Worm (Caenorhabditis elegans) whole organism, young adult: Measurements from ENCODE around the gene W02A2.5.

Source experiments
- B0336.3 ChIP-seq: fragments of 200-800 bp; sonication (Bioruptor generic); IDR thresholded peaks from 2 replicates; pipeline ENCODE4 v1.3.6; 2022; ENCODE audit warnings: missing genetic modification characterization, missing compliant biosample characterization
- C17E4.6 ChIP-seq: fragments of 200-800 bp; sonication (Bioruptor generic); IDR thresholded peaks from 2 replicates; pipeline ENCODE4 v1.3.6; 2022; ENCODE audit warnings: missing genetic modification reagents, missing genetic modification characterization, missing compliant biosample characterization
- D2030.7 ChIP-seq: fragments of 200-800 bp; sonication (Bioruptor generic); IDR thresholded peaks from 2 replicates; pipeline ENCODE4 v1.3.6; 2022; ENCODE audit warnings: missing genetic modification reagents, missing genetic modification characterization, missing compliant biosample characterization
- F23B12.7 ChIP-seq: sonication (generic microtip); optimal IDR thresholded peaks from 2 replicates; lab custom pipeline; 2017; ENCODE audit warnings: missing genetic modification characterization, mild to moderate bottlenecking, missing compliant biosample characterization, antibody characterized with exemption, moderate library complexity; ENCODE audit not compliant: insufficient read depth
- F39B2.1 ChIP-seq: fragments of 200-800 bp; sonication (Bioruptor generic); IDR thresholded peaks from 2 replicates; pipeline ENCODE4 v1.3.6; 2022; ENCODE audit warnings: missing genetic modification reagents, missing genetic modification characterization, missing compliant biosample characterization
- F57C9.4 ChIP-seq: sonication (generic microtip); optimal IDR thresholded peaks from 2 replicates; lab custom pipeline; 2017; ENCODE audit warnings: mild to moderate bottlenecking, missing genetic modification characterization, missing compliant biosample characterization
- Y53G8AR.9 ChIP-seq: fragments of 200-800 bp; sonication (Bioruptor generic); conservative IDR thresholded peaks from 2 replicates; pipeline ENCODE4 v1.3.6; 2022; ENCODE audit warnings: missing genetic modification reagents, missing genetic modification characterization, missing compliant biosample characterization
- Y95B8A.8 ChIP-seq: fragments of 200-800 bp; sonication (Bioruptor generic); IDR thresholded peaks from 2 replicates; pipeline ENCODE4 v1.3.6; 2022; ENCODE audit warnings: missing genetic modification reagents, missing genetic modification characterization, missing compliant biosample characterization
- attf-6 ChIP-seq: fragments of 200-800 bp; sonication (Bioruptor generic); IDR thresholded peaks from 2 replicates; pipeline ENCODE4 v1.3.6; 2022; ENCODE audit warnings: missing genetic modification reagents, missing genetic modification characterization, missing compliant biosample characterization
- bed-2 ChIP-seq: fragments of 200-800 bp; sonication (Bioruptor generic); IDR thresholded peaks from 2 replicates; pipeline ENCODE4 v1.3.6; 2022; ENCODE audit warnings: missing genetic modification reagents, missing genetic modification characterization, missing compliant biosample characterization
- ccch-3 ChIP-seq: fragments of 200-800 bp; sonication (Bioruptor generic); optimal IDR thresholded peaks from 2 replicates; lab custom pipeline; 2018; ENCODE audit warnings: mild to moderate bottlenecking, missing genetic modification characterization, missing compliant biosample characterization
- cebp-2 ChIP-seq: fragments of 200-800 bp; sonication (Bioruptor generic); IDR thresholded peaks from 2 replicates; pipeline ENCODE4 v1.3.6; 2022; ENCODE audit warnings: missing genetic modification characterization, missing compliant biosample characterization
- ceh-100 ChIP-seq: fragments of 200-800 bp; sonication (Bioruptor generic); IDR thresholded peaks from 2 replicates; pipeline ENCODE4 v1.3.6; 2022; ENCODE audit warnings: missing genetic modification reagents, missing genetic modification characterization, missing compliant biosample characterization
- ceh-91 ChIP-seq: fragments of 200-800 bp; sonication (Bioruptor generic); IDR thresholded peaks from 2 replicates; pipeline ENCODE4 v1.3.6; 2022; ENCODE audit warnings: missing genetic modification reagents, missing genetic modification characterization, missing compliant biosample characterization
- dox-1 ChIP-seq: fragments of 200-800 bp; sonication (Bioruptor generic); IDR thresholded peaks from 2 replicates; pipeline ENCODE4 v1.3.6; 2022; ENCODE audit warnings: missing genetic modification reagents, missing genetic modification characterization, missing compliant biosample characterization
- dpl-1 ChIP-seq: fragments of 150-350 bp; optimal IDR thresholded peaks from 2 replicates; lab custom pipeline; 2014; ENCODE audit warnings: missing biosample characterization, missing genetic modification reagents, missing genetic modification characterization
- efl-1 ChIP-seq: fragments of 150-350 bp; optimal IDR thresholded peaks from 2 replicates; lab custom pipeline; 2014; ENCODE audit warnings: missing biosample characterization, missing genetic modification reagents, missing genetic modification characterization
- hmg-1.2 ChIP-seq: fragments of 200-800 bp; sonication (Bioruptor generic); IDR thresholded peaks from 2 replicates; pipeline ENCODE4 v1.3.6; 2022; ENCODE audit warnings: missing genetic modification reagents, missing genetic modification characterization, missing compliant biosample characterization
- hmg-20 ChIP-seq: fragments of 200-800 bp; sonication (Bioruptor generic); IDR thresholded peaks from 2 replicates; pipeline ENCODE4 v1.3.6; 2022; ENCODE audit warnings: missing genetic modification reagents, missing genetic modification characterization, missing compliant biosample characterization
- let-526 ChIP-seq: fragments of 200-800 bp; sonication (Bioruptor generic); IDR thresholded peaks from 2 replicates; pipeline ENCODE4 v1.3.6; 2022; ENCODE audit warnings: missing genetic modification reagents, missing genetic modification characterization, missing compliant biosample characterization
- lin-35 ChIP-seq, 3 experiments: fragments of 150-350 bp in 2 of 3; sonication (generic microtip) in 1 of 3; optimal IDR thresholded peaks; 2 replicates each; lab custom pipeline; 2014 to 2018; ENCODE audit warnings: missing biosample characterization in 3 of 3, missing genetic modification characterization in 3 of 3, missing genetic modification reagents in 3 of 3
- lin-40 ChIP-seq: sonication (generic microtip); optimal IDR thresholded peaks from 2 replicates; lab custom pipeline; 2016; ENCODE audit warnings: missing genetic modification characterization, mild to moderate bottlenecking, missing compliant biosample characterization, missing genotype, missing genetic modification reagents
- lin-54 ChIP-seq: fragments of 200-800 bp; sonication (Bioruptor generic); optimal IDR thresholded peaks from 2 replicates; lab custom pipeline; 2018; ENCODE audit warnings: mild to moderate bottlenecking, missing genetic modification characterization, missing compliant biosample characterization
- lsl-1 ChIP-seq: fragments of 200-800 bp; sonication (Bioruptor generic); optimal IDR thresholded peaks from 2 replicates; lab custom pipeline; 2018; ENCODE audit warnings: mild to moderate bottlenecking, missing genetic modification characterization, moderate library complexity, missing compliant biosample characterization
- mcd-1 ChIP-seq: fragments of 200-800 bp; sonication (Bioruptor generic); IDR thresholded peaks from 2 replicates; pipeline ENCODE4 v1.3.6; 2022; ENCODE audit warnings: missing genetic modification reagents, missing genetic modification characterization, missing compliant biosample characterization
- mel-28 ChIP-seq: sonication (generic microtip); optimal IDR thresholded peaks from 2 replicates; lab custom pipeline; 2016; ENCODE audit warnings: borderline replicate concordance, mild to moderate bottlenecking, missing genetic modification characterization, missing compliant biosample characterization
- nfya-2 ChIP-seq: fragments of 200-800 bp; sonication (Bioruptor generic); IDR thresholded peaks from 2 replicates; pipeline ENCODE4 v1.3.6; 2022; ENCODE audit warnings: missing genetic modification reagents, missing genetic modification characterization, missing compliant biosample characterization
- nhr-80 ChIP-seq: sonication (generic microtip); optimal IDR thresholded peaks from 2 replicates; lab custom pipeline; 2016; ENCODE audit warnings: missing genetic modification characterization, missing compliant biosample characterization
- pbrm-1 ChIP-seq: fragments of 200-800 bp; sonication (Bioruptor generic); IDR thresholded peaks from 2 replicates; pipeline ENCODE4 v1.3.6; 2022; ENCODE audit warnings: missing genetic modification reagents, missing genetic modification characterization, missing compliant biosample characterization
- sdz-38 ChIP-seq: sonication (generic microtip); optimal IDR thresholded peaks from 2 replicates; lab custom pipeline; 2016; ENCODE audit warnings: missing genotype, missing genetic modification characterization, missing compliant biosample characterization
- snpc-1.1 ChIP-seq: sonication (generic microtip); optimal IDR thresholded peaks from 2 replicates; lab custom pipeline; 2017; ENCODE audit warnings: missing genetic modification characterization, mild to moderate bottlenecking, missing compliant biosample characterization, antibody characterized with exemption, moderate library complexity, missing genotype, missing genetic modification reagents; ENCODE audit not compliant: insufficient read depth
- snpc-1.3 ChIP-seq: sonication (generic microtip); optimal IDR thresholded peaks from 2 replicates; lab custom pipeline; 2017; ENCODE audit warnings: missing genetic modification characterization, mild to moderate bottlenecking, missing compliant biosample characterization, antibody characterized with exemption, moderate library complexity, missing genotype, missing genetic modification reagents; ENCODE audit not compliant: insufficient read depth
- snpc-3.4 ChIP-seq: sonication (generic microtip); optimal IDR thresholded peaks from 2 replicates; lab custom pipeline; 2017; ENCODE audit warnings: missing genetic modification characterization, mild to moderate bottlenecking, missing compliant biosample characterization, antibody characterized with exemption, moderate library complexity, missing genotype, missing genetic modification reagents
- snpc-4 ChIP-seq, 5 experiments: fragments of 150-350 bp in 1 of 5; sonication (generic microtip) in 4 of 5; optimal IDR thresholded peaks; 2 replicates each; lab custom pipeline; 2014 to 2018; ENCODE audit warnings: missing genetic modification characterization in 5 of 5, missing biosample characterization in 3 of 5, antibody characterized with exemption in 2 of 5, mild to moderate bottlenecking in 2 of 5, missing compliant biosample characterization in 2 of 5, missing genotype in 2 of 5, moderate library complexity in 2 of 5, missing genetic modification reagents in 1 of 5
- somi-1 ChIP-seq: fragments of 200-800 bp; sonication (Bioruptor generic); optimal IDR thresholded peaks from 2 replicates; lab custom pipeline; 2018; ENCODE audit warnings: mild to moderate bottlenecking, missing genetic modification characterization, missing compliant biosample characterization
- tbp1 ChIP-seq: fragments of 200-800 bp; sonication (Bioruptor generic); optimal IDR thresholded peaks from 2 replicates; lab custom pipeline; 2018; ENCODE audit warnings: mild to moderate bottlenecking, missing genetic modification characterization, missing compliant biosample characterization
- tbx-9 ChIP-seq: sonication (generic microtip); optimal IDR thresholded peaks from 2 replicates; lab custom pipeline; 2016; ENCODE audit warnings: borderline replicate concordance, missing genetic modification characterization, inconsistent platforms, missing compliant biosample characterization
- unc-130 ChIP-seq: sonication (generic microtip); optimal IDR thresholded peaks from 2 replicates; lab custom pipeline; 2016; ENCODE audit warnings: missing genetic modification reagents, missing genetic modification characterization, missing compliant biosample characterization
- unc-62 ChIP-seq: fragments of 150-350 bp; optimal IDR thresholded peaks from 2 replicates; lab custom pipeline; 2014; ENCODE audit warnings: missing biosample characterization, missing genetic modification reagents, missing genetic modification characterization
- ztf-18 ChIP-seq: sonication (generic microtip); optimal IDR thresholded peaks from 2 replicates; lab custom pipeline; 2016; ENCODE audit warnings: missing genotype, mild to moderate bottlenecking, missing genetic modification characterization, missing compliant biosample characterization
- ztf-3 ChIP-seq: fragments of 200-800 bp; sonication (Bioruptor generic); optimal IDR thresholded peaks from 2 replicates; lab custom pipeline; 2018; ENCODE audit warnings: mild to moderate bottlenecking, missing genetic modification characterization, missing compliant biosample characterization

Gene W02A2.5

DNA sequence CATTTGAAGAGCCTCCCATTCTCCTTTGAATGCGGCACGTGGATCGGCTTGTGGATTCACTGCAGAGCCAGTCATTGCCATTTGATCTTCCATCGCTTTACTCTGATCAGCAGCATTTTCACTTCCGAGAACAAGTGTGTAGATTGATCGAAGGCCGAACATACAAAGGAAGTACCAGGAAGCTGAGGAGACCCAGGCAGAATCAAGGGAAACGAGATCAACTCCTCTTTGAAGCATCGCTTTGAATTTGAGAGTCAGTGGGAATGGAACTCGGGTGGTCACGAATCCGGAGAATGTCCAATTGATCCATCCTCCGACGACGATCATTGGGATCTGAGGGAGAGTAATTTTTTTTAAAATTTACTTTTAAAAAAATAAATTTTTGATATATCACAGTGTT, 37.9 kb downstream of the W02A2.5 start:
- TF ChIP-seq sdz-38 (tag; lab: Kevin White, UChicago) = no peak
- peak; percentile 82; the same call in 1 of the 2 replicates for TF ChIP-seq cebp-2 (GFP tag; lab: Robert Waterston, UW)
- TF ChIP-seq, all 124 proteins: peak for 1

DNA sequence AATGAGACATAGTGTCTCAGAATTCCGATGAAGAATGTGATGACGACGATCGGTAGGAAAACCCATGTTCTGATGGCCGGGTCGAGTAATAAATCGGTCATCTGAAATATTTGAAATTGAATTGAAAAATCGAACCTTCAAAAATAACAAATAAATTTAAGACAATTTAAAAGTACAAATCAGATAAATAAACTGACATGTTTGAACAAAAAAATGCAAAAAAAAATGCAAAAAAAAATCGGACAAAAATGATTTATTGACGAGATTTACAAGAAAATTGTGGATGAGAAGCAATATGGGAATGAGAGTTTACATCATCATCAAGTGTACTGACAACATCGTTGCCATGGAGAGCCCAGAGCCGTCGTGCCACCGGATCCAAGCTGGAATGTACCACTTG, 39.2 kb downstream of the W02A2.5 start, which contains the start of gene emc-3:
Gene emc-3 (minus strand): TSS at position 101 of the 400 bp plus-strand sequence.
- no peak for TF ChIP-seq snpc-1.1 (tag; lab: Kevin White, UChicago)
- TF ChIP-seq bed-2 (GFP tag; lab: Robert Waterston, UW) = no peak
- no peak for TF ChIP-seq Y95B8A.8 (GFP tag; lab: Robert Waterston, UW)
- no peak for TF ChIP-seq hmg-20 (GFP tag; lab: Robert Waterston, UW)
- TF ChIP-seq nfya-2 (GFP tag; lab: Robert Waterston, UW) = no peak
- no peak for TF ChIP-seq mel-28
- no peak for TF ChIP-seq tbx-9 (tag; lab: Kevin White, UChicago)
- TF ChIP-seq pbrm-1 (GFP tag; lab: Robert Waterston, UW) = no peak
- no peak for TF ChIP-seq unc-62
- no peak for TF ChIP-seq F57C9.4
- no peak for TF ChIP-seq nhr-80 (tag; lab: Kevin White, UChicago)
- TF ChIP-seq, all 124 proteins: peak for 0

DNA sequence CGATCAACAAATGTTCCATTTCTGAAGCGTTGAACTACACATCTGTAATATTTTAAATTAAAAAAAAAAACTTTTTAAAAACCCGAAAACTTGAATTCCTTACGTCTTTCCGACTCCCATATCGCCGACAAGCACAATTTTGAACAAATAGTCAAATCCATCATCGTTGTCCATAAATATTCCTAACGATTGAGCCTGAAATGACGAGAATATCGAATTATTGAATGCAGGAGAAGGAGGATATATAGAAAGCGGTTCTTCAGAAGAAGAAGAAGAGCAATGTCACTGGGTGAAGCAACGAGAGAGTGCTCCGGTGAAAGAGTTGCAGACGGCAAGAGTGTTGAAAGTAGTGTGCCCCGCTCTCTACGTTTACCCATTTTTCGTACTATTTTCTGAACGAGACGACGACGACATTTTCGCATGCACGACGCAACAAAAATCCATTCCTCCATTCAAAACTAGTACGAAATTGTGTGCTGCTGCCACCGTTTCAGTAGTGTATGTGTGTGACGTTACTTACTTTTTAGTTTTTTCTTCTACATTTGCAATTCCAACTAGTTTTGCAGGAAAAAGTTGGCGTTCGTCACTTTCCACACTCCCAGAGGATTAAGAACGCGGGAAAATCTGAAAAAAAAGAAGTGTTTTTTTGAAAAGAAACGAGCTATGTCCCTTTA, 41.2 kb downstream of the W02A2.5 start, which contains the start of gene rab-19:
Gene rab-19 (minus strand): TSS at position 624 of the 674 bp plus-strand sequence.
- peak; percentile 90 for TF ChIP-seq hmg-1.2
- TF ChIP-seq lsl-1 = no peak

DNA sequence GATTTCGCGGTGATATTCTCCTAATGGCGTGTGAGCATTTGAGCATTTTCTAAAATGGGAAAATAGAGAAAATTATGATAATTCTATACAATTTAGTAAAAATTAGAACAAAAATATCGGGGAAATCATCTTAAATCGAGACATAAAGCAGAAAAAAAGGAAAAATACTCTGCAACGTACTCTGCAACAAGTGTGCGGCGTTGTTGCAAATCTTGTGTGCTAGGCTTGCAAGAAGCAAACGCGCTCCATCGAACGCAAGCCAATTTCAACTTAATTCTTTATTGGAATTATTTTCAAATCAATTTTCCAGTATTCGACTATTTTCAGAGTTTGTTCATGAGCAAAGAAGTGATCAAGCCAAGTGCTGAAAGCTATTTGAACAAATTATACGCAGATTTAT, 43.4 kb downstream of the W02A2.5 start, which contains the start of the genes Y62E10A.20, Y62E10A.23 and mdt-9:
Gene Y62E10A.20 (minus strand): TSS at position 49 of the 400 bp plus-strand sequence.
Gene Y62E10A.23 (plus strand): TSS at position 282 of the 400 bp plus-strand sequence.
Gene mdt-9 (plus strand): TSS at position 338 of the 400 bp plus-strand sequence.
- TF ChIP-seq somi-1 (GFP tag; lab: Kevin White, UChicago) = no peak
- peak; percentile 29 for TF ChIP-seq lin-54
- peak; percentile 50 for TF ChIP-seq unc-130 (GFP tag; lab: Kevin White, UChicago)
- no peak for TF ChIP-seq C17E4.6 (GFP tag; lab: Robert Waterston, UW)
- TF ChIP-seq tbp1 = peak; percentile 42
- TF ChIP-seq F23B12.7 = peak; percentile 41
- peak; percentile 38 for TF ChIP-seq efl-1
- TF ChIP-seq pbrm-1 (GFP tag; lab: Robert Waterston, UW) = no peak
- no peak for TF ChIP-seq B0336.3
- no peak for TF ChIP-seq ztf-3 (GFP tag; lab: Kevin White, UChicago)
- peak; percentile 63 for TF ChIP-seq ceh-100 (GFP tag; lab: Robert Waterston, UW)
- TF ChIP-seq mcd-1 = peak; percentile 91
- no peak for TF ChIP-seq let-526 (GFP tag; lab: Robert Waterston, UW)
- no peak for TF ChIP-seq ccch-3 (GFP tag; lab: Kevin White, UChicago)
- peak; percentile 59 for TF ChIP-seq dox-1 (GFP tag; lab: Robert Waterston, UW)
- TF ChIP-seq snpc-3.4 = peak; percentile 3
- TF ChIP-seq lin-35 (GFP tag; optimal IDR thresholded peaks at IDR 0.05; lab: Kevin White, UChicago) = peak in 1 of 3 experiments; percentile 73
- peak; percentile 49 for TF ChIP-seq dpl-1 (GFP tag; lab: Kevin White, UChicago)
- TF ChIP-seq ceh-91 = no peak
- TF ChIP-seq snpc-1.3 = peak; percentile 45
- peak; percentile 47 for TF ChIP-seq lin-40 (tag; lab: Kevin White, UChicago)
- no peak for TF ChIP-seq F39B2.1 (GFP tag; lab: Robert Waterston, UW)
- TF ChIP-seq lsl-1 = peak; percentile 41
- peak; percentile 40 for TF ChIP-seq D2030.7
- peak; percentile 39 for TF ChIP-seq ztf-18 (tag; lab: Kevin White, UChicago)
- TF ChIP-seq snpc-1.1 (tag; lab: Kevin White, UChicago) = peak; percentile 61
- TF ChIP-seq attf-6 (GFP tag; lab: Robert Waterston, UW) = peak; percentile 46; the same call in 1 of the 2 replicates
- no peak for TF ChIP-seq Y53G8AR.9 (GFP tag; lab: Robert Waterston, UW)
- no peak for TF ChIP-seq snpc-4 (GFP tag; optimal IDR thresholded peaks at IDR 0.05; lab: Kevin White, UChicago)
- TF ChIP-seq snpc-4 (tag; optimal IDR thresholded peaks at IDR 0.05; lab: Kevin White, UChicago) = peak; percentile 5 to 81 (median 66)
